Fruit fly (Drosophila melanogaster): ENCODE measurements around the gene CG17571.

The CG17571 gene

DNA sequence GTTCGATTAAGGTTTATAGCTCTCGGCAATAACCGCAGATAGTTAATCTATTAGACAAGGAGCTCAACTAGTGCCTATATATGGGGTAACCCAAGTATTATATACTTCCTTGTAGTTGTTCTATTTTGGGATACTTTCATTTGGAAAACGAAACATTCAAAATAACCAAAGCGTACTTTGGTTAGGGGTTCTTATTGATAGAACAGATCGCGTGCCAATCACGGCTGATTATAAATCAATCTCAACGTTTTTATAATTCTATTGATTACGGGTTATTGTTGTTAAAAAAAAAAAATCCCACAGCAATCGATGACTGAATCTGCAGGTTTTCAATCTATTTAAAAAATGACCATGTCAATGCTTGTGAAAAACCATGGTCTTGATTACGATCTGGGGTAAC, at the start of gene CG17571:
CG17571 (minus strand) TSS at position 101 of the 400 bp plus-strand sequence.
- no peak for TF ChIP-seq noc (tag; optimal IDR thresholded peaks at IDR 0.05)

DNA sequence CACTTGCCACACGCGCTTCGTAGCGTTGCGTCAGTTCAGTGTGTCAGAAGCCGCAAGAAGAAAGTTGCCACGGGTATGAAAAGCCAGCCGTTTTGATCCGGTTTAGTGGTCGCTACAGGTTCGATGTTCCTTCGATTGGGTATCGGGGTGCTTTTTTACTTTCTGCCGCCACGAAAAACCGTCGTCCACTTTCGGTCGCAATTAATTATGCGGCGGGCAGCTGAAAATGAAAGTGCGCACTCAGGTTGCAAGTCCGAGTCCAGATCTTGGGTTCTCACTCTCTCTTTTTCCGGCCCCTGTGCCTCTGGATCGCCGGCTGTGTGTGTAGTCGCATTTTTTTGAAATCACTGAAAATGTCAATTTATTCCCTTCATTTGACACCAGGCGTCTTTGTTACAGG, 40.0 kb upstream of the CG17571 start:
- no peak for TF ChIP-seq noc (tag; optimal IDR thresholded peaks at IDR 0.05)

DNA sequence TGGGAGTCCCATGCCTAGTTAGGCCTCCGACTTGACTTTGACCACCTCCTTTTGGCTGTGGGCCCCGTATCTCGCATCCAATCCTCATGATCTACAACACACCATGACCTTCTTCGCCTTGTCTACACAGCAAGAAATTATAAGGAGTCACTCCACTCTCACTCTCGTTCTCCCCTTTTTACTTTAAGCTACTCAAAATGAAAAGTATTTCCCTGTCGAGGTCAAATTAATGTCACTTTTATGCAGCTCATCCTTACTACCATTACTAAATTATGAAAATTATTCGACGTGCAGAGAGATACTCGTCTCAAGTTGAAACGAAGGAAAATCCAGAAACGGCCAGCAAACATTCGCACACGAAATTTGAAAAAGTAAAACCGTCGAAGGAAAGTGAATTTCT, 38.9 kb upstream of the CG17571 start:
- TF ChIP-seq noc (tag; optimal IDR thresholded peaks at IDR 0.05) = no peak

DNA sequence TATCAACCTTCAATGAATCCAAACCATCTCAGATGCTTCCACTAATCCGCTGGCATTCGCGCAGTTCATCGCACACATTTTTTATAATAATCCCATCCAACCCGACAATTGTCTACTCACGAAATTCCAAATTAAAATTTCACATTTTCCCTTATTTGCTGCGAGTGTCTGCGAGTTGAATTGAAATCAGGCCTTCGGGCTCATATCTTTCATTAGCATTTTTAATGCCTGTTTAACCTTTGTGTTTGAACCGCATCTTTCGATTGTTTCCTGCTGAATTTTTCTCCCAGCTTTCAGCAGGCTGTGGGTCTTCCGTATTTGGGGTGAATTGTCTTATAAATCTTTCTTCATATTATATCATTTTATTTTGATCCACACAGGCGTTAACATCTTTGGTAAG, 37.4 kb upstream of the CG17571 start, which contains the start of gene CG12617:
CG12617 (plus strand) TSS at position 301 of the 400 bp plus-strand sequence.
- TF ChIP-seq noc (tag; optimal IDR thresholded peaks at IDR 0.05) = no peak

DNA sequence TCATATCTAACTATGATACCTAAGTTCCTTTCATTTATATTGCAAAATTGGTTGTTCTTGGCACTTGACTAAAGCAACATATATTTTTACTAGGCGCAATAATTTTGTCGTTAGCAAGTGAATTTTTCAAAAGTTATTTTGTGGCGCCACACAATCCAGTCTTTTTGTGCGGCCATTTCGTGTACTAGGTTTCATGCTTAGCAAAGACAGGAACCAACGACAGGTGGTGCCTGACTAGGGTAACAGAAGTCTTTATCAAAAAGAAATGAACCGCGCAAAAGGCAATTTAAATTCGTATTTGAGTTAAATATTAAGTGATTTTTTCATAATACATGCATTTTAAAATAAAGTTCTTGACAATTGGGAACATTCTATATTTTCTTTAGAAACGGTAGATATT, 36.9 kb upstream of the CG17571 start:
- no peak for TF ChIP-seq noc (tag; optimal IDR thresholded peaks at IDR 0.05)

DNA sequence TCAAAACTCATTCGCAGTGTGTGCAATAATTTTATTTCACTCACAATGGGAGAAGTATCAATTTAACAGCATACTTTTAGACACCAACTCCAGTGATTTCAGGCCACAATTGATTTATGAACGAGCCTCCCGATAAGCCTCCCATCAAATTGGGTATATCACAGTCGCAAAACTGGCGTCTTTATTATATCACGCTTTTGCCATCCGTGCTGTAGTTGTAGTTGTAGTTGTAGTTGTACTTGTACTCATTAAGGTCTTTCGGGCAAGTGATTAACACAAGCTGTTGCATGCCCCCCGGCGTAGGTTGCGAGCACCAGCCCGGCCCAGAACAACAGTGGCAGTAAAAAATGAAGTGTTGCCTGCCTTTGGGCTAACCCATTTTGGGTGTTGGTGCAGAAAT, 33.7 kb upstream of the CG17571 start:
- no peak for TF ChIP-seq noc (tag; optimal IDR thresholded peaks at IDR 0.05)

DNA sequence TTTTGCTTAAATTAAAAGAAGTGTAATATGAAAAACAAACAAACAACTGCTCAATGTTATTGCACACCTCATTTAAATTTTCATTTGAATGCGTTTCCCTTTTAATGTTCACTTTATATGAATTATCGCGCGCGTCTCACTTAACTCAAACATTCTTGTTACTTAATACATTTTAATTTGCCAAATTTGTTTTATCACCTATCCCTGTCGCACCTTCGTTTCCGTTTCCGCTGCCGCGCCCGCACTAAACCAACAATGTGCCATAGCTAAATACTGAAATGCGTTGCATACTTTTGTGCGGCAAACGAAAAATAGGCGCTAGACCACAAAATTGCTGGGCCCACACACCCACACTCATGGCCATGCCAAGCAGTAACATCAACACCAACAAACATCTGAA, 30.2 kb upstream of the CG17571 start:
- no peak for TF ChIP-seq noc (tag; optimal IDR thresholded peaks at IDR 0.05)

DNA sequence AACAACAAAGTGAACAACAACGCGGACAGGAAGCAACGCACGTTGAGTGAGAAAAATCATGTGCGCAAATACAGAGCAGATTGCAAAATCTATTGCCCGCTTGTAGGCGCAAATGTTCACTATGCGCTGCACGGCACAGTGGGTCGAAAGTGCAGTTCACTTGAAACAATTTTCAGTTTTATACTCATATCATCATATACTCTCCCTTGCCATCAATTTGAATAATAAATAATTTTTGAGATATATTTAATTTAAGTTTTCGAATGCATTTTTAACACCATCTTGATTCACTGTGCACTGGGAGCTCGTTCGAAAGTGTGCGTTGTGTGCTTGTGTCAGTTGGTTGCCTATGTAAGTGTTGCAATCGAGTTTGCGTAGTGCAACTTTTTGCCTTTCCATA, 10.2 kb upstream of the CG17571 start:
- TF ChIP-seq noc (tag; optimal IDR thresholded peaks at IDR 0.05) = no peak

DNA sequence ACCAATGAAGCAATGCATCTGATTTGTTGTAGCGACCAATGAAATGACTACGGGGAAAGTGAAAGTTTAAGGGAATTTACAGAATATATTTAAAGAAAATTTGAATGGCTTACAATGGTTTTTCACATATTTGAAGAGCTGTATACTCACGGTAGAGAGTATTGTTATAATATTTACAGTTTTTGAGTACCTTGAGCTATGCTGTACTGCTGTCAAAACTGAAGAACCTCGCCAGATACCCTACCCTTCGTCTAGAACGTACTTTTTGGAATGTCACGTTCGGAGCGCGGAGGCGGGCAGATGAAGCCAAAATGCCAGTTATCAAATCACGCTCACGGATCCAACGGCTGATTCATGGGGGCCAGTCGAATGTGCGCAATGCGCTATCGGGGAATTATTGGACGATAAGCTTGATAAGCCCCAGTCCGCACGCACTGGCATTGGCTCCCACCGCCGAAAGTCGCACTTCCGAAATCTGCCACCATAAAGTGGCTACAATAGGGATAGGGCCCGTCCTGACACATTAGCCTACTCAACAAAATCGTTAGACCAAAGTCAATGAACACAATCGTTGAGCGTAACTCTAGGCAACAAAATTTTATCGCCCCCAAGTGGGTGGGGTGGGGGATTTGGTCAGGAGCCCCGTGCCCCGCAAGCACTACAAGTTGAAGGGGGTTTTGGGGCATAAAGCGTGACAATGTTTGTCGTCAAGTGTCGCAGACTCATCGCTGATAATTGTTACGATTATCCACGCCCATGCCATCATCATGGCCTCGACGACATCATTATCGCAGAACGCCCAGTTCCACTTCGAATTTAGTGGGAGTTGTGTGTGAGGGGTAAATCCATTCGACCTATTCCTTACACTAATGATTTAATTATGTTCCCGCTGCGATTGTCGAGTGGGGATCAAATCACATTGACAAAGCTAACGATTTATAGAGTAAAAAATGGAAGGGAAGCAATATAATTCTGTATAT, 7.9 kb upstream of the CG17571 start:
- TF ChIP-seq noc (tag; optimal IDR thresholded peaks at IDR 0.05) = peak; percentile 39

DNA sequence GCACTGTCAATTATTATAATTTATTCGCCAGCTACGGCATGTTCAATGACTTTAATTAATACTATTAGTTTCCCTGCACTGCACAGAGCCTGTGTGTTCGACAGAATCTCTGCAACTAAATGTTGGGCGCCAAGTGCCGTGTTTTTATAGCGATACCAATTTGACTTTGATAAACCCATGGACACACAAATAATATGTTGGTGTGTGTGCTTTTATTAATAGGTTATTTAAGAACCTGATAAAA, 7.3 kb upstream of the CG17571 start, which contains the start of gene CG17570:
CG17570 (minus strand) TSS at position 101 of the 244 bp plus-strand sequence.
- no peak for TF ChIP-seq noc (tag; optimal IDR thresholded peaks at IDR 0.05)

DNA sequence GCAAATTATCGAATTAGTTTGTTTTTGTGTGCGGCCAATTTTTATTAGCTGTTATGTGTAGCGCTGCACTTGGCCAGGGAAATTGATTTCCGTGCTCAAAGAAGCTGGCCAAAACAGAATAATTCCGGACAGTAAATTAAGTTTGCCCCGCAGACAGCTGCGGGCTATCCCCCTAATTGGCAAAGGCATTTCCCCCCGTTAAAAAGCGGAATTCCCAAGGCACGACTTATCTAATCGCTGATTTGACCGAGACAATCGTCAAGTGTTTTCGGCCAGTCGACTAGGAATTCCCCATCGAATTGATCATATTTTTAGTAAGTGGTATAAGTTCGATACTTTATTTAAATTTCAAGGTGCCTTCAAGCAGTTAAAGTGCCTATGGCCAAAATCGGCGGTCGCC, 6.1 kb upstream of the CG17571 start:
- TF ChIP-seq noc (tag; optimal IDR thresholded peaks at IDR 0.05) = no peak

DNA sequence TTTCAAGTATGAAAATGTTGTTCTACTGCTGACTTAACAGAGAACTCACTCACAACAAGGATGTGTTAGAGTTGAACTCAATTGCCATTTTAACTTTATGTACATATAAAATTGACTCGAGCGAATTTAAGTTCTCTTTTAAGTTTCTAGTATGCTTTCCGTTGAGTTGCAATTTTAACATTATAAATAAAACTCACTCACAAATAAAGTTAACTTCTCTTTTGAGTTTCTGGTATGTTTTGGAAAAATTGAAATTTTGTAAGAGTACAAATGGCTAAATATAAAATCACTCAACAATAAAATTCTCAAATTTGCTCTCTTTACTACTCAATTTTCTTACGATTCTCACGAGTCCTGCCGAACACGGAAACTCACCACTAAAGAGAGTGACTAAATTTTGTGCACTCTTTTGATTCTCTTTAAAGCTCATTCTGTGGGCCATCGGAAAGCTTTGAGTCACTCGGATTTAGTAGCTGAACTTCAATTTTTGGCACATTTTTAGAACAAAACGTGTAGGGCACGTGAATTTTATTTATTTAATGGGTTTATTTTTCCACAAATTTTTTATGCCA, 14.3 kb downstream of the CG17571 start:
- TF ChIP-seq noc (tag; optimal IDR thresholded peaks at IDR 0.05) = no peak

DNA sequence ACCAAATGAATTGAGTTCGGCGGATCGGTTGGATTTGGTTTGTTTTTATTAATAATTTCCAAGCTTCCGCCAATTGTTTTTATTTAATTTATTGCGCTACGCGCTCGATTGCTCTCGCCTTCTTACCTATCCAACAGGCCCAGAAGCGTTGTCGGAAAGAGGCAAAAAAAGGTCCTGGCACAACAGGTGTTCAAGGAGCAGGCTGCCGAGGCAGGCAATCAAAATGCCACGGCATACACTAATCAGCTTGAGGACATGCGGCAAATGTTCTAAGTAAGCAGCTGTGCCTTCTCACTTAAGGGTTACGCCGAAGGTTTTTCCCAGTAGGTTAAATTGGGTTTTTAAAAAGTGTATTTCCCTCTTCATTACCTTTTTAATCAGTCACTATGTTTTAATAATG, 16.8 kb downstream of the CG17571 start:
- no peak for TF ChIP-seq noc (tag; optimal IDR thresholded peaks at IDR 0.05)

DNA sequence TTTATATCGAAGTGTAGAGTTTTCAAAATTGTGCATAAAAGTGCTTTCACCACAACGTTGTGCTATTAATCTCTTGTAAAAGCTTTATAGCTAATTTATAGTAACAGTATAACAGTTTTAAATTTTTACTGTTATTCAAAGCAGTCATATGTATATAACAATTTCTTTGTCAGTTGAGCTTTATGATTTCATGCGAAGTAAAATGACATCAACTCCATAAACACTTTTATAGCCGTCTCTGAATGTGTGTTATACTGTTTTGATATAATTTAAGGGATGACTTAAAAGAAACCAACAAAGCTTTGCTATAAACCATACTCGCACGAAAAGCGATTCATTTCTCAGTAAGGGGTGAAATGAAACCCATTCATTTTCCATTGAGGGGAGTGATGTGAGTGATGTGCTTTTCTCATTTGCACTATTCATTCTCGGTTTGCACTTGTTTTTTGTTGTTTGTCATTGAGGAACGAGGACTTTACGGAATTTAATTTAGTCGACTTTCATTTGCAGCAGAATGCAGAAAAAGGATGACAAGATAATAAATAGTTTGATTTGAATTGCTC, 27.0 kb downstream of the CG17571 start:
- no peak for TF ChIP-seq noc (tag; optimal IDR thresholded peaks at IDR 0.05)

DNA sequence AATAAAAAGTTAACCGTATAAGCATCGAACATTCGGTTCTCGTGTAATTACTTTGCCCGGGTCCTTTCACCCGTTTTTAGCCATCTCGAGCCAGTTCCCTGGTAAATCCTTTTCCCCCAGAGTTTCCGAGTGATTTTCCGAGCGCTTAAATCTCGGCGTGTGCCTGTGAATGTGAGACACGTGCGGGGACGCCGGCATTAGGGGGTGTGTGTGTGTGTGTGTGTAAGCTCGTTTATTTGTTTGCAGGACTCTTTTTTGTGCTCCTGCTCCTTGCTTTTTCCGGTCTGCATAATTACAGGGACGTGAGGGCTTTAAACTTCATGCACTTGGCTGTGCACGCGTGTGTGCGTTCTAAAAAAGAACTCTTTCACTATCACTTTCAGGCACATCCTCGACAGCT, 31.2 kb downstream of the CG17571 start:
- TF ChIP-seq noc (tag; optimal IDR thresholded peaks at IDR 0.05) = no peak

DNA sequence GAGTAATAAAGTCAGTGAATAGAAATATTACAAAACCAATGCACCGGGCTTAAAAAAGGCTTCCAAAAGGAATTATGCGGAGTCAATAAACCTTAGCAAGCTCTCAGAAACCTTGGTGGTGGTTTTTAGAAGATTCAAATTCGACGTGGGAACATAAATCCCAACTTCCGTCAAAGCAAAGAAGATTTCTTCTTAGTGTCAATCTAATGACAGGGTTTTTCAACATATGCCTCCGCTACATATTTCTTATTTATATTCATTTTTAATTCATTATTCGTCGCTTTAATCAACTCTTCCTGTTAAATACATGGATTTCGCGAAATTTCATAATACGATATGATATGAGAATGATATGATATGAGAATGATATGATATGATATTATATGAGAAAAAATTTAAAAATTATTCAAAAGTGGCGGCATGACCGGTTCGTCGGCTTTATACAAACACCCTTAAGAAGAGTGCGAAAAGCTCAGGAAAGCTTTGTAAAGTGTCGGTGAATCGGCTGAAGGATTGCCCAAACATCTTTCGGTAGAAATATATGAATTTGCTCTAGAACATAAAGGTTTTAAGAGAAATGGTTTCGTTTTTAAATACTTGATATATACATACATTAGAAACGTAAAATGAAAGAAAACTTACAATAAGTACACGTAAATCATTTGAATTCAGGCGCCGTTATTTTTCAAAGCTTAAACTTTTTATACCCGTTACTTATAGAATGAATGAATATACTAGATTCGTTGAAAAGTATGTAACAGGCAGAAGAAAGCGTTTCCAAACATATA, 33.9 kb downstream of the CG17571 start:
- no peak for TF ChIP-seq noc (tag; optimal IDR thresholded peaks at IDR 0.05)

Measured in whole organism, larva.